ENCODE assay signal across 2 fruit fly cellular contexts in genomic region chr3R:16507706-16508105, dm6.
TF ChIP-seq lines count a peak whose summit lies in the region.

No protein-coding gene starts in this region.

TF ChIP-seq in whole organism, prepupa, 60 proteins besides CTCF, POLR2A, EP300 and RAD21:
- no peak for TF ChIP-seq CG9139 (GFP tag; optimal IDR thresholded peaks at IDR 0.05; lab: Kevin White, UChicago)
- TF ChIP-seq CG11902 (GFP tag; optimal IDR thresholded peaks at IDR 0.05; lab: Kevin White, UChicago): no peak
- TF ChIP-seq svp (GFP tag; lab: Kevin White, UChicago): peak; percentile 62
- peak in 1 of 2 experiments; percentile 91 for TF ChIP-seq ss (GFP tag; optimal IDR thresholded peaks at IDR 0.05; lab: Kevin White, UChicago)

TF ChIP-seq in whole organism, pupa, 21 proteins besides CTCF, POLR2A, EP300 and RAD21:
- TF ChIP-seq Ets98B (GFP tag; IDR thresholded peaks at IDR 0.05; lab: Robert Waterston, UW) (no peak), EcR (GFP tag; optimal IDR thresholded peaks at IDR 0.05; lab: Kevin White, UChicago) (peak; percentile 56), CG34367 (tag; optimal IDR thresholded peaks at IDR 0.05; lab: Kevin White, UChicago) (no peak), CG13204 (GFP tag; optimal IDR thresholded peaks at IDR 0.05; lab: Kevin White, UChicago) (peak; percentile 45), Pif1B (GFP tag; optimal IDR thresholded peaks at IDR 0.05; lab: Kevin White, UChicago) (no peak)
